Worm (Caenorhabditis elegans): ENCODE measurements around the gene ZC8.6.

ZC8.6 gene

DNA sequence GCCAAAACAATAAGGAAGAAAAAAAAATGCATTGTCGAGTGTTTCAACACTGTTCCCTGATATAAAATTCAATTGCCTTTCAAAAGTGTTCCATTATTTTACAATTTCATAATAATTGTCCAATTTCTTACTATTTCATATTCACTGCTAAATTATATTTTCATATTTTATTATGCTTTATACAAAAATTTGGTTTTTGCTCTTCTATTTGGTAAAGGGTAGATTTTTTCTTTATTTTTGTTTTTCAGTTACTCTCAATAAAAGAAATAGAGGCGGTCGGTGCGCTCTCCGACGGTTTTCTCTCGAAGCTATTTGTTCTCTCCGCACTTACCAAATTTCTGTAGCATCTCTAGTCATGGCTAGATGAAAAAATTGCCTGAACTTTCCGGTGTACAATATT is 20.2 kb upstream of the ZC8.6 start, which contains the start of gene sek-3:
TSS of gene sek-3 (plus strand) at position 301 of the 400 bp plus-strand sequence.
- TF ChIP-seq mdl-1 (tag; optimal IDR thresholded peaks at IDR 0.05) (no peak), Y55F3AM.14 (GFP tag; optimal IDR thresholded peaks at IDR 0.05) (no peak), mbf-1 (tag; optimal IDR thresholded peaks at IDR 0.05) (no peak), elt-1 (tag; optimal IDR thresholded peaks at IDR 0.05) (no peak), mab-5 (tag; optimal IDR thresholded peaks at IDR 0.05) (no peak), skn-1 (tag; optimal IDR thresholded peaks at IDR 0.05) (no peak), nhr-21 (tag; optimal IDR thresholded peaks at IDR 0.05) (no peak), nhr-12 (tag; optimal IDR thresholded peaks at IDR 0.05) (no peak), nhr-23 (tag; optimal IDR thresholded peaks at IDR 0.05) (no peak), elt-3 (tag; optimal IDR thresholded peaks at IDR 0.05) (no peak), ztf-1 (GFP tag; conservative IDR thresholded peaks at IDR 0.05) (no peak), crh-2 (tag; optimal IDR thresholded peaks at IDR 0.05) (no peak), zag-1 (tag; optimal IDR thresholded peaks at IDR 0.05) (no peak), sma-3 (GFP tag; optimal IDR thresholded peaks at IDR 0.05) (no peak), fos-1 (tag; optimal IDR thresholded peaks at IDR 0.05) (no peak), sem-4 (tag; optimal IDR thresholded peaks at IDR 0.05) (no peak), lin-39 (tag; optimal IDR thresholded peaks at IDR 0.05) (no peak)

DNA sequence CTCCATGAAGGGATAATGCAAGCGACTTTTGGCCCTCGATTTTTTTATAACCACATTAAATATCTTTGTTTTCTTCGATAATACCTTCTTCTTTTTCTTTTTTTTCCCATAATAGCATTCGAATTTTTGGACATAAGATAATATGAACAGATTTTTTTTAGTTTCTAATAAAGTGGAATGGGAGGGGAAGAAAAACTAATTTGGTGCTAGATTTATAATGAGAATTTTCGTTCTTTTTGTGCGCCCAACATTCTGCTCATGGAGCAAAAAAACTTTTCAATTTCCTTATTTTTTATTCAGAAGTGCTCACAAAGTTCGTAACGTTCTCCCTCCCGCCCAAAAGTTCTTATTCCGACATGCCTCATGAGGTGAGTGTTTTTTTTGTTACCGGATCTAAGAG is 18.4 kb upstream of the ZC8.6 start, which contains the start of gene ZC449.8:
TSS of gene ZC449.8 (plus strand) at position 301 of the 400 bp plus-strand sequence.
- TF ChIP-seq lin-39 (tag; optimal IDR thresholded peaks at IDR 0.05) (no peak), ztf-4 (tag; optimal IDR thresholded peaks at IDR 0.05) (no peak), alr-1 (tag; optimal IDR thresholded peaks at IDR 0.05) (no peak), Y55F3AM.14 (GFP tag; optimal IDR thresholded peaks at IDR 0.05) (no peak), sma-3 (GFP tag; optimal IDR thresholded peaks at IDR 0.05) (no peak), lsy-2 (tag; optimal IDR thresholded peaks at IDR 0.05) (no peak), fos-1 (tag; optimal IDR thresholded peaks at IDR 0.05) (no peak), unc-39 (tag; optimal IDR thresholded peaks at IDR 0.05) (no peak), unc-55 (GFP tag; optimal IDR thresholded peaks at IDR 0.05) (no peak), F13H6.1 (tag; optimal IDR thresholded peaks at IDR 0.05) (no peak)

ce11 chrX:5013826-5014225 is 16.4 kb upstream of the ZC8.6 start, which contains the start of gene ZC449.7:
Gene ZC449.7 (plus strand): TSS chrX:5014074.
- no peak for TF ChIP-seq egl-27 (tag; optimal IDR thresholded peaks at IDR 0.05)
- TF ChIP-seq lin-39 (tag; optimal IDR thresholded peaks at IDR 0.05) = no peak
- no peak for TF ChIP-seq lsy-2 (tag; optimal IDR thresholded peaks at IDR 0.05)
- TF ChIP-seq ztf-1 (GFP tag; conservative IDR thresholded peaks at IDR 0.05) = no peak
- no peak for TF ChIP-seq nhr-11 (tag; optimal IDR thresholded peaks at IDR 0.05)
- TF ChIP-seq unc-39 (tag; optimal IDR thresholded peaks at IDR 0.05) = no peak
- TF ChIP-seq R02D3.7 (tag; optimal IDR thresholded peaks at IDR 0.05) = no peak
- TF ChIP-seq peb-1 (tag; optimal IDR thresholded peaks at IDR 0.05) = no peak
- TF ChIP-seq nhr-77 (tag; optimal IDR thresholded peaks at IDR 0.05) = no peak
- TF ChIP-seq nhr-6 (tag; optimal IDR thresholded peaks at IDR 0.05) = no peak
- no peak for TF ChIP-seq crh-2 (tag; optimal IDR thresholded peaks at IDR 0.05)
- no peak for TF ChIP-seq sem-4 (tag; optimal IDR thresholded peaks at IDR 0.05)
- TF ChIP-seq blmp-1 (tag; optimal IDR thresholded peaks at IDR 0.05; ENCODE audit: insufficient read depth) = no peak
- no peak for TF ChIP-seq dmd-4 (tag; optimal IDR thresholded peaks at IDR 0.05)

- TF ChIP-seq lsy-2 (tag; optimal IDR thresholded peaks at IDR 0.05) = no peak
- TF ChIP-seq ztf-1 (GFP tag; conservative IDR thresholded peaks at IDR 0.05) = no peak
- TF ChIP-seq nhr-6 (tag; optimal IDR thresholded peaks at IDR 0.05) = no peak
- no peak for TF ChIP-seq dmd-4 (tag; optimal IDR thresholded peaks at IDR 0.05)
- no peak for TF ChIP-seq unc-55 (GFP tag; optimal IDR thresholded peaks at IDR 0.05)
- no peak for TF ChIP-seq mab-5 (tag; optimal IDR thresholded peaks at IDR 0.05)
- no peak for TF ChIP-seq nhr-11 (tag; optimal IDR thresholded peaks at IDR 0.05)
- no peak for TF ChIP-seq zag-1 (tag; optimal IDR thresholded peaks at IDR 0.05)
- TF ChIP-seq elt-3 (tag; optimal IDR thresholded peaks at IDR 0.05) = no peak
- no peak for TF ChIP-seq ztf-4 (tag; optimal IDR thresholded peaks at IDR 0.05)
- no peak for TF ChIP-seq snpc-4 (tag; optimal IDR thresholded peaks at IDR 0.05)
- no peak for TF ChIP-seq blmp-1 (tag; optimal IDR thresholded peaks at IDR 0.05; ENCODE audit: insufficient read depth)
- TF ChIP-seq nhr-237 (tag; optimal IDR thresholded peaks at IDR 0.05) = no peak
- no peak for TF ChIP-seq sem-4 (tag; optimal IDR thresholded peaks at IDR 0.05)
- no peak for TF ChIP-seq ZK546.5 (tag; optimal IDR thresholded peaks at IDR 0.05)
- TF ChIP-seq alr-1 (tag; optimal IDR thresholded peaks at IDR 0.05) = no peak
- no peak for TF ChIP-seq nhr-129 (tag; optimal IDR thresholded peaks at IDR 0.05)
Observed at ce11 chrX:5009000-5009399, 11.6 kb upstream of the ZC8.6 start, which contains the start of gene hsd-3. Gene hsd-3 (plus strand): TSS chrX:5009300.

Measured in whole organism, L2 larva.